Worm (Caenorhabditis elegans): ENCODE data around the gene K10B3.1.

Gene K10B3.1

DNA sequence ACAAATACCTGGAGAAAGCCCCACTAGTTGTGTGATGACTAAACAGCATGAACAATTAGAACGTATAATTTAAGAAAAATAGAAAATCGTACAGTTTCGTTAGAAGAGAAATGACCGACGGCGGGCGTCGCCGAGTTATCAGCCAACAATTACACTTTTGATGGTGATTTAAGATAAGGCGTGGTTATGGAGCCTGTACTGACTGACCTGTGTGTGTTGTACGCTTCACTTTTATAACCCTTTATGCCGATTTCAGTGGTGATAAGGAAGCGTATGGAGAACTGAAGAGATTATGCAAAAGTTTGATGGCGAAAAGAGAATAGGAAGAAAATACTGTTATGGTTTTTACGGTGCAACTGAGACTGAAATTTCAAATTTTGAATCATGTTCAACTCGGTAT lies 17.8 kb downstream of the K10B3.1 start (continued):
- no peak for TF ChIP-seq lin-39 (tag; optimal IDR thresholded peaks at IDR 0.05)
- no peak for TF ChIP-seq unc-55 (GFP tag; optimal IDR thresholded peaks at IDR 0.05)
- TF ChIP-seq fos-1 (tag; optimal IDR thresholded peaks at IDR 0.05) = peak; percentile 92
- TF ChIP-seq unc-39 (tag; optimal IDR thresholded peaks at IDR 0.05) = no peak
- no peak for TF ChIP-seq nhr-10 (tag; optimal IDR thresholded peaks at IDR 0.05)
- peak; percentile 6 for TF ChIP-seq egl-27 (tag; optimal IDR thresholded peaks at IDR 0.05)
- peak; percentile 20 for TF ChIP-seq sma-3 (GFP tag; optimal IDR thresholded peaks at IDR 0.05)
- TF ChIP-seq F13H6.1 (tag; optimal IDR thresholded peaks at IDR 0.05) = peak; percentile 65
- no peak for TF ChIP-seq ztf-1 (GFP tag; conservative IDR thresholded peaks at IDR 0.05)
- no peak for TF ChIP-seq elt-1 (tag; optimal IDR thresholded peaks at IDR 0.05)
- TF ChIP-seq elt-3 (tag; optimal IDR thresholded peaks at IDR 0.05) = no peak
- no peak for TF ChIP-seq ama-1 (optimal IDR thresholded peaks at IDR 0.05)
- TF ChIP-seq lin-11 (tag; optimal IDR thresholded peaks at IDR 0.05) = no peak
- no peak for TF ChIP-seq mab-5 (tag; optimal IDR thresholded peaks at IDR 0.05)
- TF ChIP-seq C34F6.9 (tag; optimal IDR thresholded peaks at IDR 0.05) = no peak
- no peak for TF ChIP-seq mbf-1 (tag; optimal IDR thresholded peaks at IDR 0.05)
- peak; percentile 46 for TF ChIP-seq crh-2 (tag; optimal IDR thresholded peaks at IDR 0.05)
- no peak for TF ChIP-seq ceh-82 (tag; optimal IDR thresholded peaks at IDR 0.05)
- TF ChIP-seq sem-4 (tag; optimal IDR thresholded peaks at IDR 0.05) = no peak
- no peak for TF ChIP-seq blmp-1 (tag; optimal IDR thresholded peaks at IDR 0.05; ENCODE audit: insufficient read depth)
- no peak for TF ChIP-seq R02D3.7 (tag; optimal IDR thresholded peaks at IDR 0.05)
- TF ChIP-seq skn-1 (tag; optimal IDR thresholded peaks at IDR 0.05) = no peak

ce11 chrX:3154562-3154961 lies 19.3 kb downstream of the K10B3.1 start:
- TF ChIP-seq snpc-4 (tag; optimal IDR thresholded peaks at IDR 0.05) (no peak), nhr-129 (tag; optimal IDR thresholded peaks at IDR 0.05) (peak; percentile 59), nhr-23 (tag; optimal IDR thresholded peaks at IDR 0.05) (no peak), crh-2 (tag; optimal IDR thresholded peaks at IDR 0.05) (peak; percentile 1), unc-62 (GFP tag; optimal IDR thresholded peaks at IDR 0.05) (no peak), fos-1 (tag; optimal IDR thresholded peaks at IDR 0.05) (peak; percentile 39), sma-9 (GFP tag; optimal IDR thresholded peaks at IDR 0.05) (peak; percentile 34), sma-9 (tag; optimal IDR thresholded peaks at IDR 0.05) (no peak)

ce11 chrX:3155111-3155843 lies 20.0 kb downstream of the K10B3.1 start:
- TF ChIP-seq sma-3 (GFP tag; optimal IDR thresholded peaks at IDR 0.05) = no peak
- peak; percentile 45 for TF ChIP-seq fos-1 (tag; optimal IDR thresholded peaks at IDR 0.05)

DNA sequence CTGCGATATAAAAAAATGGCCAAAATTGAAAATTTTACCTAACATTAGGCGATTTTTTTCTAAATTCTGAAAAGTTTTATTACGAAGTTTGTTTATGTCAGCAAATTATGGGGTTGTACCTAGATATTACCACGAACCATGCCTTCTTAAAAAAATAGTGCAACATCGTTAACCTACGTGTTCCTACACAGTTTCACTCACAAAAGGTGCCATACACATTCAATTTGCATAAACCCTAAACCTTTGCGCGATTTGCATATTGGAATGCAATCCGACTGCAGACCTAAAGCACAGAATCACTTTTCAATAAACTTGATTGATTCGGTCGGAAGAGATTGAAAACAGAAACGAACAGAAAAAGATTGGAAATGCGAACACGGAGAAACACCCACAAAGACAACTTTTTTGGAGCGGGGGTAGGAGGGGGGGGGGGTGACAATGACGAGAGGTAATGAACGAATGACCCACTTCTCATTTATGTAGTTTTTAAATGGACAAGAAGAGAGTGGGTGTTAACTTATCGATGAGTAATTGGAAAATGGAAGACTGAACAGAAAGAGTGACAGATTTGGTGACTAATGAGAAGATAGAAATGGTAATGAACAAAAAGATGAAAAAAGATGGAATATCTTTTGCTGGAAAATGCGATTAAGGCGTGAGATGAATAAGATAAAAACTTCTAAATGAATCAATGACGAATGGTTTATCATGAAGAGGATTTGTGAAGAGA lies 20.9 kb downstream of the K10B3.1 start:
- TF ChIP-seq zag-1 (tag; optimal IDR thresholded peaks at IDR 0.05) = no peak
- no peak for TF ChIP-seq skn-1 (tag; optimal IDR thresholded peaks at IDR 0.05)
- TF ChIP-seq F13H6.1 (tag; optimal IDR thresholded peaks at IDR 0.05) = no peak
- peak; percentile 86 for TF ChIP-seq fos-1 (tag; optimal IDR thresholded peaks at IDR 0.05)
- peak; percentile 9 for TF ChIP-seq sma-3 (GFP tag; optimal IDR thresholded peaks at IDR 0.05)

DNA sequence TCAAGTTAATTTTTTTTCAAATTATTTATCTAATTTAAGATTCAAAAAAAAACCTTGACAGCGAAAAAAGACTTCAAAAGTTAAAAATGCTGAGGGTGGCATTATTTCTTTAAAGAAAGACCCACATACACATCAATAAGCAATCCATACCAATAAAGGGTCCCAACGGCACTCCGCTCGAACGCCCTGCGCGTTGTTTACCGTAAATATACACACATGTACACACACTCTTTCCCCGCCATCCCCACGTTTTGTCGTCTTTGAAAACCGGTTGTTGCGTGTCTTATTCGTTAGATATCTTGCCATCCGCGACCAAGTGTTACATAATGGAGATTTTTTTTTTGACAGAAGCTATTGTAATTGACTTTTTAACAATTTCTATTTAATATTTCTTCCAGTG lies 24.3 kb downstream of the K10B3.1 start, which contains the start of gene gcc-1:
Gene gcc-1, plus strand, starts transcription at position 399 of the 400 bp plus-strand sequence.
- TF ChIP-seq lsy-2 (tag; optimal IDR thresholded peaks at IDR 0.05) = peak in 1 of 2 experiments; percentile 48
- TF ChIP-seq unc-55 (GFP tag; optimal IDR thresholded peaks at IDR 0.05) = peak; percentile 76
- peak; percentile 78 for TF ChIP-seq nhr-25 (tag; optimal IDR thresholded peaks at IDR 0.05)
- no peak for TF ChIP-seq snpc-4 (tag; optimal IDR thresholded peaks at IDR 0.05)
- TF ChIP-seq C34F6.9 (tag; optimal IDR thresholded peaks at IDR 0.05) = no peak
- TF ChIP-seq ztf-1 (GFP tag; conservative IDR thresholded peaks at IDR 0.05) = no peak
- peak; percentile 33 for TF ChIP-seq sma-3 (GFP tag; optimal IDR thresholded peaks at IDR 0.05)
- peak; percentile 12 for TF ChIP-seq lin-13 (GFP tag; optimal IDR thresholded peaks at IDR 0.05)
- TF ChIP-seq ztf-11 (tag; optimal IDR thresholded peaks at IDR 0.05) = no peak
- TF ChIP-seq nhr-21 (tag; optimal IDR thresholded peaks at IDR 0.05) = peak; percentile 79
- peak; percentile 8 for TF ChIP-seq crh-2 (tag; optimal IDR thresholded peaks at IDR 0.05)
- peak; percentile 73 for TF ChIP-seq sma-9 (GFP tag; optimal IDR thresholded peaks at IDR 0.05)
- no peak for TF ChIP-seq sma-9 (tag; optimal IDR thresholded peaks at IDR 0.05)
- peak; percentile 51 for TF ChIP-seq nhr-129 (tag; optimal IDR thresholded peaks at IDR 0.05)
- TF ChIP-seq sem-4 (tag; optimal IDR thresholded peaks at IDR 0.05) = peak; percentile 18
- peak; percentile 45 for TF ChIP-seq F13H6.1 (tag; optimal IDR thresholded peaks at IDR 0.05)
- no peak for TF ChIP-seq ceh-82 (tag; optimal IDR thresholded peaks at IDR 0.05)
- no peak for TF ChIP-seq unc-39 (tag; optimal IDR thresholded peaks at IDR 0.05)
- TF ChIP-seq nhr-6 (tag; optimal IDR thresholded peaks at IDR 0.05) = no peak
- TF ChIP-seq R02D3.7 (tag; optimal IDR thresholded peaks at IDR 0.05) = peak; percentile 87
- TF ChIP-seq alr-1 (tag; optimal IDR thresholded peaks at IDR 0.05) = no peak

All from whole organism, L2 larva.